Worm (Caenorhabditis elegans) whole organism, L3 larva: Measurements from ENCODE around the gene F21C10.9.

Experiments
- R02D3.7 ChIP-seq: fragments of 150-350 bp; optimal IDR thresholded peaks from 2 replicates; lab custom pipeline; 2014; ENCODE audit warnings: missing biosample characterization, missing genetic modification characterization
- ZK546.5 ChIP-seq: sonication (generic microtip); optimal IDR thresholded peaks from 2 replicates; lab custom pipeline; 2017; ENCODE audit warnings: missing biosample characterization, missing genetic modification characterization
- aly-2 ChIP-seq: fragments of 150-350 bp; optimal IDR thresholded peaks from 2 replicates; lab custom pipeline; 2014; ENCODE audit warnings: missing biosample characterization, missing genetic modification characterization
- ama-1 ChIP-seq: fragments of 150-350 bp; optimal IDR thresholded peaks from 2 replicates; lab custom pipeline; 2018
- ceh-16 ChIP-seq: sonication (generic microtip); optimal IDR thresholded peaks from 2 replicates; lab custom pipeline; 2017; ENCODE audit warnings: missing biosample characterization, missing genetic modification characterization
- ceh-28 ChIP-seq: fragments of 150-350 bp; optimal IDR thresholded peaks from 2 replicates; lab custom pipeline; 2014; ENCODE audit warnings: missing biosample characterization, missing genetic modification reagents, missing genetic modification characterization
- ceh-82 ChIP-seq: fragments of 150-350 bp; optimal IDR thresholded peaks from 2 replicates; lab custom pipeline; 2014; ENCODE audit warnings: missing biosample characterization, missing genetic modification characterization
- ceh-9 ChIP-seq: sonication (generic microtip); optimal IDR thresholded peaks from 2 replicates; lab custom pipeline; 2018; ENCODE audit warnings: missing biosample characterization, missing genetic modification characterization
- daf-12 ChIP-seq: fragments of 150-350 bp; optimal IDR thresholded peaks from 2 replicates; lab custom pipeline; 2014; ENCODE audit warnings: missing biosample characterization, missing genetic modification reagents, missing genetic modification characterization
- egl-27 ChIP-seq: sonication (generic microtip); optimal IDR thresholded peaks from 4 replicates; lab custom pipeline; 2017; ENCODE audit warnings: missing biosample characterization, missing genetic modification reagents, missing genetic modification characterization
- egl-5 ChIP-seq: fragments of 150-350 bp; optimal IDR thresholded peaks from 2 replicates; lab custom pipeline; 2017; ENCODE audit warnings: missing biosample characterization, missing genetic modification reagents, missing genetic modification characterization, inconsistent platforms
- elt-1 ChIP-seq: fragments of 150-350 bp; optimal IDR thresholded peaks from 2 replicates; lab custom pipeline; 2014; ENCODE audit warnings: missing biosample characterization, missing genetic modification characterization
- elt-2 ChIP-seq: sonication (generic microtip); optimal IDR thresholded peaks from 2 replicates; lab custom pipeline; 2016; ENCODE audit warnings: missing genetic modification reagents, mild to moderate bottlenecking, missing genetic modification characterization, missing compliant biosample characterization
- elt-3 ChIP-seq, 3 experiments: fragments of 150-350 bp in 1 of 3; sonication (generic microtip) in 2 of 3; optimal IDR thresholded peaks; 2 replicates in 2 of 3; 4 replicates in 1 of 3; lab custom pipeline; 2014 to 2017; ENCODE audit warnings: missing biosample characterization in 3 of 3, missing genetic modification characterization in 3 of 3
- eor-1 ChIP-seq, 2 experiments: fragments of 150-350 bp; optimal IDR thresholded peaks; 2 replicates each; lab custom pipeline; 2014 to 2018; ENCODE audit warnings: missing biosample characterization in 2 of 2, missing genetic modification characterization in 2 of 2
- fkh-10 ChIP-seq: sonication (generic microtip); optimal IDR thresholded peaks from 2 replicates; lab custom pipeline; 2017; ENCODE audit warnings: missing biosample characterization, missing genetic modification reagents, missing genetic modification characterization
- fkh-2 ChIP-seq: fragments of 150-350 bp; optimal IDR thresholded peaks from 2 replicates; lab custom pipeline; 2014; ENCODE audit warnings: missing biosample characterization, missing genetic modification reagents, missing genetic modification characterization
- fos-1 ChIP-seq: fragments of 150-350 bp; optimal IDR thresholded peaks from 2 replicates; lab custom pipeline; 2014; ENCODE audit warnings: missing biosample characterization, missing genetic modification characterization
- hmg-11 ChIP-seq: sonication (generic microtip); optimal IDR thresholded peaks from 2 replicates; lab custom pipeline; 2016; ENCODE audit warnings: missing genetic modification characterization, missing compliant biosample characterization
- jun-1 ChIP-seq: fragments of 150-350 bp; optimal IDR thresholded peaks from 2 replicates; lab custom pipeline; 2014; ENCODE audit warnings: missing biosample characterization, missing genetic modification reagents, missing genetic modification characterization
- lin-15B ChIP-seq: fragments of 150-350 bp; optimal IDR thresholded peaks from 2 replicates; lab custom pipeline; 2014; ENCODE audit warnings: missing biosample characterization, missing genetic modification characterization
- lin-39 ChIP-seq: fragments of 150-350 bp; optimal IDR thresholded peaks from 2 replicates; lab custom pipeline; 2018; ENCODE audit warnings: missing biosample characterization, missing genetic modification reagents, missing genetic modification characterization
- lsy-12 ChIP-seq: sonication (generic microtip); optimal IDR thresholded peaks from 2 replicates; lab custom pipeline; 2016; ENCODE audit warnings: mild to moderate bottlenecking, missing genetic modification characterization, missing compliant biosample characterization
- mdl-1 ChIP-seq: fragments of 150-350 bp; optimal IDR thresholded peaks from 2 replicates; lab custom pipeline; 2014; ENCODE audit warnings: missing biosample characterization, missing genetic modification characterization
- mml-1 ChIP-seq: fragments of 150-350 bp; sonication (generic microtip); optimal IDR thresholded peaks from 3 replicates; lab custom pipeline; 2014; ENCODE audit warnings: missing biosample characterization, missing genetic modification characterization
- nfya-1 ChIP-seq: sonication (generic microtip); optimal IDR thresholded peaks from 2 replicates; lab custom pipeline; 2017; ENCODE audit warnings: missing genetic modification characterization, mild to moderate bottlenecking, missing compliant biosample characterization, antibody characterized with exemption, moderate library complexity; ENCODE audit not compliant: insufficient read depth
- nhr-11 ChIP-seq: fragments of 150-350 bp; optimal IDR thresholded peaks from 2 replicates; lab custom pipeline; 2014; ENCODE audit warnings: missing biosample characterization, missing genetic modification characterization
- nhr-12 ChIP-seq: fragments of 150-350 bp; optimal IDR thresholded peaks from 2 replicates; lab custom pipeline; 2014; ENCODE audit warnings: missing biosample characterization, missing genetic modification characterization
- nhr-23 ChIP-seq: fragments of 150-350 bp; optimal IDR thresholded peaks from 2 replicates; lab custom pipeline; 2014; ENCODE audit warnings: missing biosample characterization, missing genetic modification reagents, missing genetic modification characterization
- nhr-237 ChIP-seq: fragments of 150-350 bp; optimal IDR thresholded peaks from 2 replicates; lab custom pipeline; 2014; ENCODE audit warnings: missing biosample characterization, missing genetic modification characterization
- nhr-25 ChIP-seq: sonication (generic microtip); optimal IDR thresholded peaks from 2 replicates; lab custom pipeline; 2017; ENCODE audit warnings: missing biosample characterization, missing genetic modification characterization
- nhr-28 ChIP-seq: fragments of 150-350 bp; optimal IDR thresholded peaks from 2 replicates; lab custom pipeline; 2014; ENCODE audit warnings: missing biosample characterization, missing genetic modification characterization
- nhr-43 ChIP-seq: sonication (generic microtip); optimal IDR thresholded peaks from 2 replicates; lab custom pipeline; 2016; ENCODE audit warnings: mild to moderate bottlenecking, missing genetic modification characterization, missing compliant biosample characterization; ENCODE audit not compliant: poor library complexity, severe bottlenecking
- nhr-67 ChIP-seq: fragments of 150-350 bp; optimal IDR thresholded peaks from 2 replicates; lab custom pipeline; 2014; ENCODE audit warnings: missing biosample characterization, missing genetic modification characterization
- nhr-76 ChIP-seq: fragments of 150-350 bp; sonication (generic microtip); optimal IDR thresholded peaks from 5 replicates; lab custom pipeline; 2014; ENCODE audit warnings: missing biosample characterization, missing genetic modification characterization
- nhr-77 ChIP-seq: fragments of 150-350 bp; optimal IDR thresholded peaks from 2 replicates; lab custom pipeline; 2014; ENCODE audit warnings: missing biosample characterization, missing genetic modification characterization
- pha-4 ChIP-seq: fragments of 150-350 bp; optimal IDR thresholded peaks from 2 replicates; lab custom pipeline; 2014; ENCODE audit warnings: missing biosample characterization, missing genetic modification reagents, missing genetic modification characterization
- pqm-1 ChIP-seq: fragments of 150-350 bp; optimal IDR thresholded peaks from 2 replicates; lab custom pipeline; 2017; ENCODE audit warnings: missing biosample characterization, missing genetic modification characterization, inconsistent platforms
- sea-2 ChIP-seq: fragments of 150-350 bp; sonication (generic microtip); optimal IDR thresholded peaks from 4 replicates; lab custom pipeline; 2014; ENCODE audit warnings: missing biosample characterization, missing genetic modification reagents, missing genetic modification characterization
- skn-1 ChIP-seq: fragments of 150-350 bp; optimal IDR thresholded peaks from 2 replicates; lab custom pipeline; 2014; ENCODE audit warnings: missing biosample characterization, missing genetic modification characterization
- snpc-4 ChIP-seq: fragments of 150-350 bp; optimal IDR thresholded peaks from 2 replicates; lab custom pipeline; 2014; ENCODE audit warnings: missing biosample characterization, missing genetic modification characterization
- tbx-2 ChIP-seq: sonication (generic microtip); optimal IDR thresholded peaks from 2 replicates; lab custom pipeline; 2016; ENCODE audit warnings: mild to moderate bottlenecking, missing genetic modification characterization, missing compliant biosample characterization
- unc-39 ChIP-seq: sonication (generic microtip); optimal IDR thresholded peaks from 4 replicates; lab custom pipeline; 2017; ENCODE audit warnings: missing biosample characterization, missing genetic modification characterization
- unc-62 ChIP-seq: fragments of 150-350 bp; sonication (generic microtip); optimal IDR thresholded peaks from 4 replicates; lab custom pipeline; 2014; ENCODE audit warnings: missing biosample characterization, missing genetic modification reagents, missing genetic modification characterization
- zag-1 ChIP-seq: fragments of 150-350 bp; optimal IDR thresholded peaks from 2 replicates; lab custom pipeline; 2014; ENCODE audit warnings: missing biosample characterization, missing genetic modification characterization
- ztf-11 ChIP-seq: fragments of 150-350 bp; optimal IDR thresholded peaks from 2 replicates; lab custom pipeline; 2014; ENCODE audit warnings: missing biosample characterization, missing genetic modification characterization
- ztf-4 ChIP-seq: fragments of 150-350 bp; optimal IDR thresholded peaks from 2 replicates; lab custom pipeline; 2014; ENCODE audit warnings: missing biosample characterization, missing genetic modification characterization

Gene F21C10.9

ce11 chrV:9092209-9092608 is 6.3 kb downstream of the F21C10.9 start, which contains the start of gene T27E4.1:
Gene T27E4.1 (plus strand): TSS chrV:9092345.
- no peak for TF ChIP-seq skn-1 (tag; lab: Kevin White, UChicago)
- TF ChIP-seq lin-39 (tag; lab: Kevin White, UChicago): peak; percentile 44
- TF ChIP-seq, all 47 proteins: peak for 1

- TF ChIP-seq ceh-9 (tag; lab: Kevin White, UChicago) (no peak), ama-1 (lab: Kevin White, UChicago) (peak; percentile 99), nfya-1 (peak; percentile 48), lsy-12 (tag; lab: Kevin White, UChicago) (peak; percentile 42), nhr-67 (tag; lab: Kevin White, UChicago) (no peak), snpc-4 (tag; lab: Kevin White, UChicago) (peak; percentile 10)
These were observed 9.7 kb downstream of the F21C10.9 start for ce11 chrV:9088758-9089157.

- TF ChIP-seq elt-2 (tag; lab: Kevin White, UChicago) (peak; percentile 34), sea-2 (GFP tag; lab: Kevin White, UChicago) (no peak), nhr-23 (tag; lab: Kevin White, UChicago) (peak; percentile 89), fkh-10 (GFP tag; lab: Kevin White, UChicago) (no peak), ZK546.5 (tag; lab: Kevin White, UChicago) (no peak), jun-1 (tag; lab: Kevin White, UChicago) (peak; percentile 43), ztf-4 (tag; lab: Kevin White, UChicago) (no peak), ceh-16 (no peak), elt-1 (tag; lab: Kevin White, UChicago) (no peak), pha-4 (tag; lab: Kevin White, UChicago) (no peak), nfya-1 (no peak), tbx-2 (tag; lab: Kevin White, UChicago) (peak; percentile 22), skn-1 (tag; lab: Kevin White, UChicago) (no peak), aly-2 (no peak), nhr-77 (tag; lab: Kevin White, UChicago) (no peak), lin-15B (no peak), fos-1 (no peak), ama-1 (lab: Kevin White, UChicago) (no peak), nhr-12 (tag; lab: Kevin White, UChicago) (no peak), ztf-11 (tag; lab: Kevin White, UChicago) (no peak), ceh-82 (no peak), unc-39 (tag; lab: Kevin White, UChicago) (no peak), unc-62 (GFP tag; lab: Kevin White, UChicago) (no peak), daf-12 (tag; lab: Kevin White, UChicago) (no peak), hmg-11 (tag; lab: Kevin White, UChicago) (no peak), zag-1 (tag; lab: Kevin White, UChicago) (no peak), fkh-2 (tag; lab: Kevin White, UChicago) (no peak), snpc-4 (tag; lab: Kevin White, UChicago) (no peak), egl-5 (tag; lab: Kevin White, UChicago) (no peak), lin-39 (tag; lab: Kevin White, UChicago) (no peak), lsy-12 (tag; lab: Kevin White, UChicago) (no peak), nhr-67 (tag; lab: Kevin White, UChicago) (no peak), mml-1 (tag; lab: Kevin White, UChicago) (no peak), nhr-43 (tag; lab: Kevin White, UChicago) (peak; percentile 88), nhr-76 (no peak), nhr-25 (tag; lab: Kevin White, UChicago) (peak; percentile 73), nhr-237 (tag; lab: Kevin White, UChicago) (no peak), elt-3 (tag; optimal IDR thresholded peaks at IDR 0.05; lab: Kevin White, UChicago) (peak in 1 of 3 experiments; percentile 84), egl-27 (no peak), mdl-1 (tag; lab: Kevin White, UChicago) (no peak), R02D3.7 (tag; lab: Kevin White, UChicago) (no peak), pqm-1 (tag; lab: Kevin White, UChicago) (peak; percentile 15), ceh-9 (tag; lab: Kevin White, UChicago) (no peak), nhr-11 (tag; lab: Kevin White, UChicago) (no peak), nhr-28 (tag; lab: Kevin White, UChicago) (no peak), ceh-28 (tag; lab: Kevin White, UChicago) (peak; percentile 58), eor-1 (tag; optimal IDR thresholded peaks at IDR 0.05; lab: Kevin White, UChicago) (no peak)
These were observed 12.7 kb downstream of the F21C10.9 start for ce11 chrV:9085845-9086244.
